Worm (Caenorhabditis elegans): ENCODE data around the gene cwp-5.

DNA sequence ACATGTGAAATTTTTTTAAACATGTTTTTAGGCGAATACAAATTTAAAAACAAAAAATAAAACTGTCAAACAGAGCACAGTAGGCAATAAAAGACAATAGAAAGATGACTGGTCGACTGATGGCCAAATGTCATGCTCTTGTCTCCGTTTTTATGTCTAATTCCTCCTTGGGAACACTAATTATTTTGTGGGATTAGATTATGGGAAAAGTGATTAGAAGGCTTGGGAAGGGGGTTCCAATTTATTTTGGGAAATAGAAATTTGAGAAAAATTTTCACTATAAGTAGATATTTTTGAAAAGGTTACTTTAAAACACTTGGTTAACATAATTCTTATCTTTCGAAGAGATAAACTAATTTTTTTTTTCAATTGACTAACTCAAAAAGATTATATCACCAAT lies 19.0 kb downstream of the cwp-5 start:
- TF ChIP-seq let-526 (GFP tag; IDR thresholded peaks at IDR 0.05): no peak
- TF ChIP-seq lin-35 (GFP tag; optimal IDR thresholded peaks at IDR 0.05): no peak
- TF ChIP-seq F57C9.4 (tag; optimal IDR thresholded peaks at IDR 0.05): no peak
- TF ChIP-seq Y53F4B.3 (GFP tag; IDR thresholded peaks at IDR 0.05): no peak
- TF ChIP-seq F57A8.1 (GFP tag; optimal IDR thresholded peaks at IDR 0.05): no peak
- no peak for TF ChIP-seq nhr-120 (GFP tag; IDR thresholded peaks at IDR 0.05)

Measured in whole organism, young adult.